Worm (Caenorhabditis elegans) whole organism, L2 larva: ENCODE data around the gene C06B3.1.

Source experiments
- blmp-1 ChIP-seq: sonication (generic microtip); optimal IDR thresholded peaks from 2 replicates; lab custom pipeline; 2017; ENCODE audit warnings: missing genetic modification characterization, mild to moderate bottlenecking, missing compliant biosample characterization, antibody characterized with exemption, moderate library complexity; ENCODE audit not compliant: insufficient read depth
- lin-39 ChIP-seq: fragments of 150-350 bp; optimal IDR thresholded peaks from 2 replicates; lab custom pipeline; 2014; ENCODE audit warnings: missing biosample characterization, missing genetic modification reagents, missing genetic modification characterization
- mdl-1 ChIP-seq, 2 experiments: fragments of 150-350 bp in 1 of 2; sonication (generic microtip) in 1 of 2; optimal IDR thresholded peaks; 2 replicates each; lab custom pipeline; 2017; ENCODE audit warnings: missing biosample characterization in 2 of 2, missing genetic modification characterization in 2 of 2
- snpc-4 ChIP-seq: fragments of 150-350 bp; optimal IDR thresholded peaks from 2 replicates; lab custom pipeline; 2014; ENCODE audit warnings: missing biosample characterization, missing genetic modification characterization
- unc-39 ChIP-seq: fragments of 150-350 bp; optimal IDR thresholded peaks from 2 replicates; lab custom pipeline; 2014; ENCODE audit warnings: missing biosample characterization, missing genetic modification characterization
- ztf-4 ChIP-seq: fragments of 150-350 bp; optimal IDR thresholded peaks from 2 replicates; lab custom pipeline; 2014; ENCODE audit warnings: missing biosample characterization, missing genetic modification characterization

- TF ChIP-seq blmp-1 (no peak), ztf-4 (tag; lab: Kevin White, UChicago) (no peak), snpc-4 (no peak), lin-39 (tag; lab: Kevin White, UChicago) (no peak), mdl-1 (tag; optimal IDR thresholded peaks at IDR 0.05; lab: Kevin White, UChicago) (no peak), unc-39 (no peak)
Measured at ce11 chrV:13858906-13859305, 43.7 kb upstream of the C06B3.1 start, which contains the start of gene srx-135.
